Fruit fly (Drosophila melanogaster): Measurements from ENCODE around the gene CG4229.

dm6 chr3L:16590860-16591259, 34.2 kb downstream of the CG4229 start, which contains the start of gene tra:
- TF ChIP-seq dac (GFP tag; optimal IDR thresholded peaks at IDR 0.05) = no peak
- no peak for TF ChIP-seq fd59A (GFP tag; optimal IDR thresholded peaks at IDR 0.05)
- no peak for TF ChIP-seq Sox14 (GFP tag; optimal IDR thresholded peaks at IDR 0.05)
- no peak for TF ChIP-seq Smox (GFP tag; optimal IDR thresholded peaks at IDR 0.05)
